Worm (Caenorhabditis elegans): ENCODE measurements around the gene Y38C1AA.19.

- no peak for TF ChIP-seq aly-2 (tag; optimal IDR thresholded peaks at IDR 0.05)
- no peak for TF ChIP-seq mdl-1 (tag; optimal IDR thresholded peaks at IDR 0.05)
- TF ChIP-seq daf-12 (tag; optimal IDR thresholded peaks at IDR 0.05): no peak
- TF ChIP-seq nhr-11 (tag; optimal IDR thresholded peaks at IDR 0.05): no peak
- no peak for TF ChIP-seq elt-1 (tag; optimal IDR thresholded peaks at IDR 0.05)
- TF ChIP-seq pha-4 (tag; optimal IDR thresholded peaks at IDR 0.05): peak; percentile 95
- no peak for TF ChIP-seq skn-1 (tag; optimal IDR thresholded peaks at IDR 0.05)
- no peak for TF ChIP-seq nhr-12 (tag; optimal IDR thresholded peaks at IDR 0.05)
- TF ChIP-seq unc-62 (GFP tag; optimal IDR thresholded peaks at IDR 0.05): no peak
- peak; percentile 33 for TF ChIP-seq elt-2 (tag; optimal IDR thresholded peaks at IDR 0.05)
These were observed 32.1 kb downstream of the Y38C1AA.19 start, which contains the start of gene Y38C1AA.12 for ce11 chrIV:192046-192445.
